Worm (Caenorhabditis elegans) whole organism, young adult: Measurements from ENCODE around the gene C29F3.7.

Source experiments
- hmg-20 ChIP-seq: fragments of 200-800 bp; sonication (Bioruptor generic); IDR thresholded peaks from 2 replicates; pipeline ENCODE4 v1.3.6; 2022; ENCODE audit warnings: missing genetic modification reagents, missing genetic modification characterization, missing compliant biosample characterization
- madf-3 ChIP-seq: fragments of 200-800 bp; sonication (Bioruptor generic); IDR thresholded peaks from 2 replicates; pipeline ENCODE4 v1.3.6; 2022; ENCODE audit warnings: missing genetic modification reagents, missing genetic modification characterization, missing compliant biosample characterization
- nhr-27 ChIP-seq: fragments of 200-800 bp; sonication (Bioruptor generic); optimal IDR thresholded peaks from 2 replicates; lab custom pipeline; 2018; ENCODE audit warnings: mild to moderate bottlenecking, missing genetic modification characterization, moderate library complexity, missing compliant biosample characterization
- pha-4 ChIP-seq: fragments of 150-350 bp; sonication (generic microtip); optimal IDR thresholded peaks from 2 replicates; lab custom pipeline; 2014; ENCODE audit warnings: missing biosample characterization, missing genetic modification reagents, missing genetic modification characterization

ce11 chrV:15376223-15376622, 21.5 kb downstream of the C29F3.7 start, which contains the start of gene srh-52:
- TF ChIP-seq pha-4 (tag; lab: Kevin White, UChicago) (no peak), hmg-20 (GFP tag; lab: Robert Waterston, UW) (no peak), nhr-27 (tag; lab: Kevin White, UChicago) (no peak), madf-3 (GFP tag; lab: Robert Waterston, UW) (no peak)
